Fruit fly (Drosophila melanogaster): Measurements from ENCODE around the gene OXA1L.

Gene OXA1L

DNA sequence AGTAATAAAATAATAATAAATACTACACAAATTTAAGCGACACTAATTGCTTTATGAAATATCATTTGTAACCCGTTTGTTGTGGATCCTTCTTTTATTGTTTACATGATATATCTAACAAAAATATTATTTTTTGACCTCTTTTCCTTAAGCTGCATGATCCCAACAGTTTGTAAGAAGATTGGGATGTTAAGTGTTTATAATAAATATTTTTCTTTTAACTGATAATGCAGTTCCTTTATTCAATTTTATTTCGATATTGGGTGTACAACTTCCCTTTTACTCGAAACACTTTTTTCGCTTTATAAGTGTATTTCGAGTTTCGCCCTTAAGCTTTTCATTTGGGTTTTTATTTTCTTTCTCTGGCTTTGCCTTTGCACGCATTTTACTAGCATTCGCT, 32.7 kb downstream of the OXA1L start:
- no peak for TF ChIP-seq CG17801 (GFP tag; optimal IDR thresholded peaks at IDR 0.05; ENCODE audit: partially characterized antibody)

DNA sequence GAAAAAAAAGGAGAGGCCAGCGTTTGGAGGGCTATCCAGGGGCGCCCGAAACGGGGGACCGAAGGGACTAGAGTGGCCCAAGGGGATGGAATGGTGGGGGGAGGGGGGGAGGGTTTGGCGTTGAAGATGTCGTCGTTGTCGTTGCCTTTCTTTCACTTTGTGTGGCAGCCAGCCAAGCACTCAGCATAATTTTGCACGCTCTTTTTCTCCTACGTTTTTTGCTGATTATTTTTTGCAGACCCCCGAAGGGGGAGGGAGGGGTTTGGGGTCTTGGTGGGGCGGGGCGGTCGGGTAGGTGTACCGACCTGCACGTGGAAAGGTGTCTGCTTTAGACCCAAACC, 33.2 kb downstream of the OXA1L start:
- TF ChIP-seq CG17801 (GFP tag; optimal IDR thresholded peaks at IDR 0.05; ENCODE audit: partially characterized antibody), result no peak

DNA sequence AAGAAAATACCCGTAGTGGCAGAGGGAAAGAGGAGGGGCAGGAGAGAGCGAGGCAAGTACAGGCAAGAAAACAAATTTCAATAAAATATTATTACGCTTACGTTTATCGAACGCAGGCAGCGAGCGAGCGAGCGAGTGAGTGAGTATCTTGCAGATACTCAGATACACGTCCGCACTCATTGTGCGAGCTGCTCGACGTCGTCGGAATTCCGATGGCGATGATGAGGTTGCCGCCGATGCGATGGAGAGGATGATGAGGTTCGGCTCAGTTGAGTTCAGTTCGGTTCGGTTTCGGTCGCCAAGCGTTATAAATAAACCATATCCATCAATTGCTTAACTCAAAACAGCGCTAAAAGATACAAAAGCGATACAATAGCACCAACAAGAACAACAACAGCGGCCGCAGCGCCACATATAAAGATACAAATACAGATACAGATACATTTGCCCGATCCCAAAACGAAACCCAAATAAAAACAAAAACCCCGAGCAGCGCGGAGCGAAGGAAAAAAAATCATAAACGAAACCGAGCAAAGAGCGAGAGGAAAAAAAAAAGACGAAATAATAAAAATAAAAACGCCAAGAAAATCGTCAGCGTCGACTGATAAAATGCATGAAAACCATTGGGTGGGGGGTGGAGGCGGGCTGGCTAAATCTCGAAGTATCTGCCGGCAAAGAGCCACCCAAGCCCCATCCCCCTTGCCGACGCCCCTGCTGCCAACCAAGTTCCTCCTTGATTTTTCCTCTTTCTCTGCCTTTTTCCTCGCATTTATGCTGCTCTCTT, 33.7 kb downstream of the OXA1L start:
- peak; percentile 82 for TF ChIP-seq CG17801 (GFP tag; optimal IDR thresholded peaks at IDR 0.05; ENCODE audit: partially characterized antibody)

DNA sequence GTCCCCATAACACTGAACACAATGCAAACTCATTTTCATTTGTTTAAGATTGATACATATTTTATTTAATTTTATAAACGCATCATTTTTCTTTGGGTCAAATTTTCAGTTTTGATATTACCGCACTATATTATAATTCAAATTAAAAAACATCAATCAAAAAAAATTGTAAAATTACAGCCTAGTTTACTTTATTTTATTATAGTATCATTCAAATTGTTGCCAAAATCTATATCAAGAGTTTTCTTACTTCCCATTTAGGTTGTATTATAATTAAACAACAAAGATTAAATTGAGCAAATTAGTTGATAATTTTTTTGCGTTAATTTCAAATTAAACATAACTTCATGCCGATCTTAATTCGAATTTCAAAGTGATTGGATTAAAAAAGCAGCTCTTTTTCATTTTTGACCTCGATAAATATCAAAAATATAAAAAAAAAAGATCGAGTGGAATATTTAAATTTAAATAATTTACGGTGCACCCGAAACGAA, 34.4 kb downstream of the OXA1L start:
- no peak for TF ChIP-seq CG17801 (GFP tag; optimal IDR thresholded peaks at IDR 0.05; ENCODE audit: partially characterized antibody)

DNA sequence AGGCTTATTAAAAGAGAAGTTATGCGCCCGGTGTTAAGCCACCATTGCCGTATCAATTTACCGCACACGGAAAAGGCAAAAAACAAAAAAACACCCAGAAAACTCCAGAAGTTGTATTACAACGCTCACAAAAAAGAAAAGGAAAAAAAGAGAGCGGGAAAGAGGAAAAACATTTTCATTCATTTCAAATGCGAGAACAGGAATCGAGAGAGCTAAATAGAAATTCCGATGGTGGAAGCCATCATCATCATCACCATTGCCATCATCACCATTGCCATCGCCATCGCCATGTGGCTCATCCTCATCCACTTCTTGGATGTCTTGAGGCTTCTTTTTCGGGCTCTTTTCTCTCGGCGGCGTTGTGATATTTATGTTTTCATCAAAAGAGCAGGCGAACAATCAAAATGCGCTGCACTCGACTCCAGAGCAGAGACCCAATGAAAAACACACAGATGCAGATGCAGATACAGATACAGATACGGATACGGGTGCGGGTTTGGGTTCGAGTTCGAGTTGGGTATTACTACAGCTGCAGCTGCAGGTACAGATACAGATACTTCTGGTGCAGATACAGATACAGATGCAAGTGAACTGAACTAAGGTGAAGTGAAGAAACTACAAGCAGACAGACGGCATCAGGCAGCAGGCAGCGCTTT, 35.0 kb downstream of the OXA1L start:
- no peak for TF ChIP-seq CG17801 (GFP tag; optimal IDR thresholded peaks at IDR 0.05; ENCODE audit: partially characterized antibody)

DNA sequence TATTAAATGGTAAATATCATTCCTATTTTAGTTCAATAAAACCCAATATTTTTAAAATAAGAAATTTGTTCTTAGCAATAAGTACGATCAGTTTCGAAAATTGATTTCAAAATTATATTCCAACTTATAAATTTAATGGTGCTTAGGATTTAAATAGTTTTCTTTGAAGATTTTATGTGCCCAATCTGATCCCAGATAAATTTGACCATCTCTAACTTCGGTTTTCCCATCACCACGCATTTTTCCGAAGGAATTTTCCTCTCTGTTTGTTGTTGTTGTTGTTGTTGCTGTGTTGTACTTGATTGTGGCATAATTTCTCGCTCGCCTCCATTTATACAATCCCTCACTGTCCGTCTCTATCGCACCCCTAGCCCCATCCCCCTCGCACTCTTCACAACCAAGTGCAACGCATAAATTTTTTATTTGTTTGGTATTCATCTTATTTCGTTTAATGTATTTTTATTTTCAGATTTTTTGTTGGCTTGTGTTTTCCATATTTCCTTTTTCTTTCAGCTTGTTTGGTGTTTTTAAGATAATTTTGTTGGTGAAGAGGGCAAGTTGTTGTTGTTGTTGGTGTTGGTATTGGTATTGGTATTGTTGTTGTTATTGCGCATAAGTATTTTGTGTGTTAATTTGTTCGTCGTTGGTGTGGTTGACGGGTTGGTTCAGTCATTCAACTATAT, 36.5 kb downstream of the OXA1L start:
- TF ChIP-seq CG17801 (GFP tag; optimal IDR thresholded peaks at IDR 0.05; ENCODE audit: partially characterized antibody), result no peak

DNA sequence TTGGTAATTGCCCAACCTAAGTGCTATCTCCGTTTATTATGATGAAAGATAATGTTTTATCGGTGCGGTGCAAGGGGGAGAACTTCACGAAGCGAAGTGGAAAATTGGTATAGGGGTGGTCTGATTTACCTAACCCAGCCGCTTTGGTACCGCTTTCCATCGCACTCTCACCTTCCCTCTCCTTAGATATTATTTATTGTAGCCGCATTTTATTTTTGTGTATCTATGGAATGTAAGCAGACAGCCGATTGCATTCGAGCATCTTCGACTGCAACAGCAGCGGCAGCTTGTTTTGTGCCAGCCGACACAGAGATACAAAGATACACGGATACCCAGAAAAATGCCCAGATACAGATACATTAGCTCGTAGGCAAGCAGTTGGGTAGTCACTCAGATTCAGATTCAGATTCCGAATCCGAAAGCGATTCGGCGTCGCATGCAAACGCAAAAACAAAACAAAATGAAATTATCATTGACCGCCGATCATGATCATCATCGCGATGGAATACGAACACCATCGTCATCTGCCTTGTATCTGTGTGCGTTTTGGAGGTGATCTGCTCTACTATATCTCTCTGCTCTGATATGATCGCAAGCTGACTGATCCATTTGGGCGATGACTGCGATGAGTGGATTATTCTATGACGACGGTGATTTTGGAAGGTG, 37.4 kb downstream of the OXA1L start:
- no peak for TF ChIP-seq CG17801 (GFP tag; optimal IDR thresholded peaks at IDR 0.05; ENCODE audit: partially characterized antibody)

DNA sequence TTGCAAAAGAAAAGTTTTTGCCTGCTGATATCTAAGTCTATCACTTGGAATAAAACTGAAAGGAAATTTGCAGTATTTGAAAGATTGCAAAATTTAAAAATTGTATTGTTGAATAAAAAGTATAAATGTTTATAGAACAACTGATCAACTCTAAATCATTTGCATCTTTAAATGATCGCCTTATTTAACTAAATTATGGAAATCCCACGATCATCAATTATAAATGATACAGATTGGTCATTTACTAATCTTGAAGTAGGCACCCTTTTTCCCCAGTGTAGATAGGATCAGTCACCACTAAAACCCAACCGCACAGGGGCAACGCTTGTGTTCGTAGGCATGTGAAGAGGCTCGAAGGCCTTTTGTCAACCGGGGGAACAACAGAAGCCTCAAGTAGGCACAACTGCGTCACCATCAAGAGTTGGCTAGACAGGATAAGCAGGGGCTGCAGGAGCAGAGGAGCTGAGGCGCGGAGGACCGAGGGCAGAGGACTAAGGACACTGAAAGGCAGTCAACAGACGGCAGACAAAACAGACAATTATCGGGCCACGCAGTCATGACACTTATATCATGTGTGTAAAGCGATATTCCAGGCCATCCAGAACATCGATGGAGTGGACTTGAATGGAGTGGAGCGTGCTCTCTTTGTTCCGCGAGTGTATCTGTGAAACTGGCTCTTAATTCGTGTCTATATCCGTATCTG, 38.3 kb downstream of the OXA1L start:
- TF ChIP-seq CG17801 (GFP tag; optimal IDR thresholded peaks at IDR 0.05; ENCODE audit: partially characterized antibody), result no peak

DNA sequence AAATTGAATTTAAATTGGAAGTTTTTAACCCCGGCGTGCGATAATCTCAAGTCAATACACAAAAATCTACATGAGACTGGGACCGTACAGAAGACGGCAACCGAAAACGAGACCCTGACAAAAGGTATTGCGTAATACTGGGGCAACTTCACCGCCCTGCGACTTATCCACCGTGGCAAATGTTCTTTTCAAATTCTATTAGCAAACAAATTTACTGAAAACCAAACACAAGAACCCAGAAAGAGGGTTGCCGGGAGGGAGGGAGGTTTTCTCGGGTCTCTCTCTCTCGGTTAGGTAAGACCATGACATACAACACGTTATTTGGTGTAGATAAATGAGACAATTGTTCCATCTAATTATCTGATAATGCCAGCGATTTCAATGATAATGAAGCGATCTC, 40.5 kb downstream of the OXA1L start:
- no peak for TF ChIP-seq CG17801 (GFP tag; optimal IDR thresholded peaks at IDR 0.05; ENCODE audit: partially characterized antibody)

DNA sequence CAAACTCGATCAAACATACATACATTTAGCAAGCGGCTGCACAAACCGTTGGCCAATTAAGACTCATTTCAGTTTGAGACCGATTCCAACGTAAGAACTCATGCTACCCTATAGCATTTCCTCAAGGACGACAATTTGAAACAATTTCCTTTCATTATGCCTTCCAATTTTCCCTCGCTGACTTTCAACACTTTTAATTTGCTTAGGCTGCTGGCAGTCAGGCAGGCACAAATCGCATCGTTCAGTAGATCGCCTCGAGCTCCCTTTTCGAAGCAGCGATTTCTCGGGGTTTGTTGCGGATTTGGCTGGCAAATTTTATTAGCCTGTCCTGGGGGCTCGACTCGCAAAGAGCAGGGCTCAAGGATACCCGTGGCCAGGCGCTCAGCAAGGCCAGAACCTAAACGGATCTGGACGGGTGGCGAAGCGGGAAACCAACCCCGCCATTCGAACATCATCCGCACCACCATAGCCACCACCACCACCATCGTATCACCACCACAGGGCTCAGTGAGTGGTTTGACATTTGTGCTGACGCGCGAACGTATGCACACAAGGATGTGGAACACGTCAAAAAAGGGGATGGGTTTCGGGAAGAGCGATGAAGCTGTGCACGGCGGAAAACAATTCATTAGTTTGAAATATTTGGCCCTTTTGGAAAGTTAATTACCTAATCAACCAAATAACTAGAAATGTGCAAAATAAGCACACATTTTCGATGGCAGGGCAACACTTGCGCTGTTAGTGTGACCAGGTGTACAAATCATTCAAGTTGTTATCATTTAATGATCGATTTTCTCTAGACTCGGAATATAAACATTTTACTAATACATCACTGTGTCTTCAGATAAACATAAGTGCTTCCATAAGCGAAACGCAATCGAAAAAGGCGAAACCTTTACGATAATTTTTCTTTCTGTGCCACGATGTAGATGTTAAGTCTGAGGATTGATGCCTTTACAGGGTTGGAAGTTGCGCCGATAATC, 41.4 kb downstream of the OXA1L start:
- no peak for TF ChIP-seq CG17801 (GFP tag; optimal IDR thresholded peaks at IDR 0.05; ENCODE audit: partially characterized antibody)

DNA sequence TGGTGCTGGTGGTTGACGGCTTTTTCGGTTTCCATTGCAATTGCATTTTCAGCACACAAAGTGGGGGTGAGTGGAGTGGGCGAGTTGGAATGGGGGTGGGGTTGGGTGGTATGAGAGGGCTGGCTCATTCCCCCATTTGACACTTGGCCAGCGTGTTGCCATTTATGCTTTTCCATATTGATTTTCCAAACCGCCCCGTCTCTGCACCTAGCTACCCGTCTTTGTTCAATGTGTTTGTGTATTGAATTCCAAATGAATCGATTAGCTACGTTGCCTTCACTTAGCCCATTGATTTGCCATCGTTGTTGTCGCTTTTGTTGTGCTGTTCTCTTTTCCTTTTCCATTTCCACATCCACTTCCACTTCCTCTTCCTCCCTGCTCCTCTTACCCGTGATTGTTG, 42.6 kb downstream of the OXA1L start:
- no peak for TF ChIP-seq CG17801 (GFP tag; optimal IDR thresholded peaks at IDR 0.05; ENCODE audit: partially characterized antibody)

DNA sequence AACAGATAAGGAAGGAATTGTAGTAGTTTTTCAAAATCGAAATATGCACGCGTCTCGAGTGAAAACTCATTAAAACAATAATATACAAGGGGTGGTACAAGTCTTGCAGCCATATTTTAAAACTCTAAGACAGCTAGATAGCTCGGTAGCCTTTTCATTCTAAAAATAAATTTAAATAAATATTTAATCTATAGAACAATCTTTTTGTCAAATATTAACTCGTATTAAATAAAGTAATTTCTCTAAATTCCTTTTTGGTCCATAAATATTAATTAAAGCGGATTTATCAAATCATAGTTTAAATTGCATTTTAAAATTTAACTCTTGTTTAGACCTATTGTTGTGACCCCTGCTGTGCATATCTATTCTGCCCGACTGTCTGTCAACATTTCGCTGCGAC, 43.0 kb downstream of the OXA1L start:
- no peak for TF ChIP-seq CG17801 (GFP tag; optimal IDR thresholded peaks at IDR 0.05; ENCODE audit: partially characterized antibody)

DNA sequence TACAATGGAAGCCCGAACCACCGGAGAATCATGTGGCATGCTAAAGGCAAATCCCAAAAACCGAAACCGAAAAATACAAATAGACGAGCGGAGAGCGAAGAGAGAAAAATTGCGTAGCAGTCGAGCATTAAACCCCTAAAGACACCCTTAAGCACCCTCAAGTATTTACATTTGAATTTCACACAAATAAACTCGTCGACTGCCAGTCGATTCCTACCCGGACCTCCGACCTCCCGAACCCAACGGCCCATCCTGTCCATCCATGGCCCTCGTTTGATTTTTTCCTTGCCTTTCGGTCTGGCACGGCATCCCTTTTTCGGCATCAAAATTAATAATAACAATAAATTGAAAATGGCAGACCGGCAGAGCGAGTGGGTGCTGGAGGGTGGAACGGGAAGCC, 43.4 kb downstream of the OXA1L start:
- no peak for TF ChIP-seq CG17801 (GFP tag; optimal IDR thresholded peaks at IDR 0.05; ENCODE audit: partially characterized antibody)

DNA sequence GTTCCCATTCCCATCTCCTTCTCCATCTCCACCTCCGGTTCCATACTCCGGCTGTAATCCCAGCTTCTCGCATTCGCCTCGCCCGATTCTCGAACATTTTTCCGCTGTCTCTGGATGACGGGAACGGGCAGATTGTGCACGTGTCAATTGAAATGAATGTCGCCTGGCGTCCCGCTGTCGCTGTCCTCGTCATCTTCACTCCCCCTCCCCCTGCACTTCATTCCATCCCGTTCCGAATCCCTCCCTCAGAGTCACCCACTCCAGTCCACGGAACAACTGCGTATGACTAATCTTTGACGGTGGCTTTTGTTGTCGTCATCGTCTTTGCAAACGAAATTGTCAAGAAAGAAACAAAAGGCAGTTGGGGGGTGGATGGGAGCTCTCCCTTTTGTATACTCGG, 44.4 kb downstream of the OXA1L start:
- TF ChIP-seq CG17801 (GFP tag; optimal IDR thresholded peaks at IDR 0.05; ENCODE audit: partially characterized antibody), result no peak
